Worm (Caenorhabditis elegans) whole organism, L2 larva: Measurements from ENCODE around the gene gcy-33.

Experiments
- ceh-16 ChIP-seq: fragments of 150-350 bp; optimal IDR thresholded peaks from 2 replicates; lab custom pipeline; 2014; ENCODE audit warnings: missing biosample characterization, missing genetic modification characterization
- ceh-82 ChIP-seq: fragments of 150-350 bp; optimal IDR thresholded peaks from 2 replicates; lab custom pipeline; 2014; ENCODE audit warnings: missing biosample characterization, missing genetic modification characterization
- dmd-4 ChIP-seq: sonication (generic microtip); optimal IDR thresholded peaks from 2 replicates; lab custom pipeline; 2017; ENCODE audit warnings: missing biosample characterization, missing genetic modification characterization
- egl-27 ChIP-seq: sonication (generic microtip); optimal IDR thresholded peaks from 3 replicates; lab custom pipeline; 2017; ENCODE audit warnings: missing biosample characterization, missing genetic modification reagents, missing genetic modification characterization
- elt-1 ChIP-seq: fragments of 150-350 bp; optimal IDR thresholded peaks from 2 replicates; lab custom pipeline; 2014; ENCODE audit warnings: missing biosample characterization, missing genetic modification characterization
- lin-13 ChIP-seq: fragments of 150-350 bp; optimal IDR thresholded peaks from 2 replicates; lab custom pipeline; 2014; ENCODE audit warnings: missing biosample characterization, missing genetic modification reagents, missing genetic modification characterization
- lsy-2 ChIP-seq, 2 experiments: fragments of 150-350 bp in 1 of 2; sonication (generic microtip) in 1 of 2; optimal IDR thresholded peaks; 2 replicates each; lab custom pipeline; 2014 to 2017; ENCODE audit warnings: missing biosample characterization in 2 of 2, missing genetic modification characterization in 2 of 2
- nhr-11 ChIP-seq: fragments of 150-350 bp; optimal IDR thresholded peaks from 2 replicates; lab custom pipeline; 2014; ENCODE audit warnings: missing biosample characterization, missing genetic modification characterization
- nhr-6 ChIP-seq: fragments of 150-350 bp; optimal IDR thresholded peaks from 2 replicates; lab custom pipeline; 2014; ENCODE audit warnings: missing biosample characterization, missing genetic modification characterization
- nhr-77 ChIP-seq: fragments of 150-350 bp; optimal IDR thresholded peaks from 2 replicates; lab custom pipeline; 2014; ENCODE audit warnings: missing biosample characterization, missing genetic modification characterization
- snpc-4 ChIP-seq: fragments of 150-350 bp; optimal IDR thresholded peaks from 2 replicates; lab custom pipeline; 2014; ENCODE audit warnings: missing biosample characterization, missing genetic modification characterization
- unc-62 ChIP-seq: fragments of 150-350 bp; optimal IDR thresholded peaks from 2 replicates; lab custom pipeline; 2014; ENCODE audit warnings: missing biosample characterization, missing genetic modification reagents, missing genetic modification characterization
- ztf-11 ChIP-seq: sonication (generic microtip); optimal IDR thresholded peaks from 2 replicates; lab custom pipeline; 2017; ENCODE audit warnings: missing biosample characterization, missing genetic modification characterization

DNA sequence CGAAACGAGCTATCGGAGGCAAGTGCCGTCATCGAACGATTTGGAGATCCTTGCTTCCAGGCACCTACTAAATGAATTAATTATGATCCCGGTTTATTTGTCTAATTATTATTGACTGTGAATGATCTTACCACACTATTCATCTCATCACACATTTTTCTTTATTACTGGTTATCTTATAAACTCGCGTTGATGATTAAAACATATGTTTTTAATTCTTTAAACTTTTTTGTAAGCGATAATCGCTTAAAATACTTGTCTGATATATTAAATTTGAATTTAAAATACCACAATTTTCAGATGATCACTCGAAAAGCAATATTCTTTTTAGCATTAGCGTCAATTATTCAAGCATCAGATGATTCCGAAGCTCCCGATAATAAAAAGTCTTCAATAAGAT is 43.5 kb upstream of the gcy-33 start, which contains the start of gene F10C2.5:
- TF ChIP-seq ceh-82 (no peak), ztf-11 (tag; lab: Kevin White, UChicago) (no peak), unc-62 (GFP tag; lab: Kevin White, UChicago) (no peak), egl-27 (tag; lab: Kevin White, UChicago) (no peak), dmd-4 (tag; lab: Kevin White, UChicago) (no peak), ceh-16 (tag; lab: Kevin White, UChicago) (no peak), lsy-2 (tag; optimal IDR thresholded peaks at IDR 0.05; lab: Kevin White, UChicago) (no peak), nhr-6 (tag; lab: Kevin White, UChicago) (no peak), elt-1 (no peak), nhr-11 (tag; lab: Kevin White, UChicago) (no peak), nhr-77 (tag; lab: Kevin White, UChicago) (no peak), snpc-4 (tag; lab: Kevin White, UChicago) (no peak), lin-13 (no peak)
